Fruit fly (Drosophila melanogaster): ENCODE data around the gene CG4325.

The CG4325 gene

DNA sequence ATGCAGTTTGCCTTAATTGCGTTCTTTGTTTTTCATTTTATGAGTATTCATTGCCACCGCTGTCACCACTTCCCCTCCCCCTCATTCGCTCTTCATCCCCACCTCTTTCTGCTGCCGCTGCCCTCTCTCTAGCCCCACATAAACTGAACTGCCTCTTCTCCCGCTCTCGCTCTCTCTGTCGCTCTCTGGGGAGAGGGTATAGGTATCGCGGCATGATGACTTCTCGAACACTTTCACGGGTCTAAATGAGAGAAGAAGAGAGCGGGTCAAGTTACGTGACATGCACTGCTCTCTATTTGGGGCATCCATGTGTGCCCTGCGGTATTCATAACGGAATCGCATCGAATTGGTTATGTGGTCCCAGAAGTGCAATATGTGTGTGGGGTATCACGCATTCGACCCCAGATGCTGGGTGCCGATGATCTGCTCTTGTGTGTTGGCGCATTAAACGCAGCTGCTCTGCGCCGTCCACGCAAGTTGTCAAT is 40.1 kb upstream of the CG4325 start (continued):
- peak; percentile 34; the same call in 1 of the 2 replicates for TF ChIP-seq CG10321 (GFP tag; IDR thresholded peaks at IDR 0.05)
- peak; percentile 66 for TF ChIP-seq CG6683 (GFP tag; optimal IDR thresholded peaks at IDR 0.05)
- no peak for TF ChIP-seq pfk (GFP tag; optimal IDR thresholded peaks at IDR 0.05)
- peak in 1 of 3 experiments; percentile 70 for TF ChIP-seq lola (GFP tag; optimal IDR thresholded peaks at IDR 0.05)
- peak; percentile 90 for TF ChIP-seq Optix (GFP tag; IDR thresholded peaks at IDR 0.05)
- peak; percentile 68 for TF ChIP-seq E2f2 (GFP tag; IDR thresholded peaks at IDR 0.05)
- peak; percentile 82 for TF ChIP-seq chm (GFP tag; IDR thresholded peaks at IDR 0.05)
- peak; percentile 29 for TF ChIP-seq CG10431 (GFP tag; optimal IDR thresholded peaks at IDR 0.05)
- TF ChIP-seq CG8765 (GFP tag; IDR thresholded peaks at IDR 0.05): peak; percentile 61; the same call in 1 of the 2 replicates
- peak; percentile 77 for TF ChIP-seq NC2β (GFP tag; optimal IDR thresholded peaks at IDR 0.05)
- peak; percentile 84 for TF ChIP-seq Blimp-1 (GFP tag; optimal IDR thresholded peaks at IDR 0.05)
- TF ChIP-seq tin (GFP tag; optimal IDR thresholded peaks at IDR 0.05): peak; percentile 82
- TF ChIP-seq B-H1 (GFP tag; IDR thresholded peaks at IDR 0.05): peak; percentile 79
- no peak for TF ChIP-seq mirr (GFP tag; optimal IDR thresholded peaks at IDR 0.05)
- peak; percentile 87 for TF ChIP-seq H15 (GFP tag; IDR thresholded peaks at IDR 0.05)
- TF ChIP-seq CG2120 (GFP tag; optimal IDR thresholded peaks at IDR 0.05): peak; percentile 77
- TF ChIP-seq aop (GFP tag; IDR thresholded peaks at IDR 0.05): no peak
- peak; percentile 83 to 88 for TF ChIP-seq bsh (GFP tag; optimal IDR thresholded peaks at IDR 0.05)
- peak; percentile 63 for TF ChIP-seq odd (GFP tag; optimal IDR thresholded peaks at IDR 0.05)
- peak; percentile 83 for TF ChIP-seq CG32772 (GFP tag; IDR thresholded peaks at IDR 0.05)
- TF ChIP-seq CG7928 (GFP tag; optimal IDR thresholded peaks at IDR 0.05): peak; percentile 18
- peak; percentile 34 for TF ChIP-seq CG15011 (GFP tag; optimal IDR thresholded peaks at IDR 0.05)
- TF ChIP-seq gsb-n (tag; optimal IDR thresholded peaks at IDR 0.05): peak; percentile 85
- peak; percentile 79 for TF ChIP-seq Fer1 (GFP tag; optimal IDR thresholded peaks at IDR 0.05)
- peak; percentile 84 for TF ChIP-seq Oli (tag; optimal IDR thresholded peaks at IDR 0.05)
- peak; percentile 61 for TF ChIP-seq fd64A (GFP tag; optimal IDR thresholded peaks at IDR 0.05)
- TF ChIP-seq CG15073 (GFP tag; optimal IDR thresholded peaks at IDR 0.05): peak; percentile 37
- TF ChIP-seq CG13775 (GFP tag; optimal IDR thresholded peaks at IDR 0.05): peak; percentile 60
- peak; percentile 77 for TF ChIP-seq CG30403 (GFP tag; optimal IDR thresholded peaks at IDR 0.05)
- no peak for TF ChIP-seq mld (GFP tag; IDR thresholded peaks at IDR 0.05; ENCODE audit: partially characterized antibody)
- peak; percentile 68 for TF ChIP-seq Myb (GFP tag; optimal IDR thresholded peaks at IDR 0.05)
- peak; percentile 79 for TF ChIP-seq gro (GFP tag; optimal IDR thresholded peaks at IDR 0.05)
- TF ChIP-seq CG14710 (tag; optimal IDR thresholded peaks at IDR 0.05): peak; percentile 67
- TF ChIP-seq vnd (GFP tag; IDR thresholded peaks at IDR 0.05; ENCODE audit: partially characterized antibody): 0 out of 3 replicates have a peak, but pooled peaks have one; percentile 16
- TF ChIP-seq ems (GFP tag; optimal IDR thresholded peaks at IDR 0.05): peak; percentile 74
- peak; percentile 84 for TF ChIP-seq gem (tag; optimal IDR thresholded peaks at IDR 0.05)
- TF ChIP-seq Kr (GFP tag; optimal IDR thresholded peaks at IDR 0.05): no peak
- TF ChIP-seq sna (GFP tag; IDR thresholded peaks at IDR 0.05; ENCODE audit: partially characterized antibody): 0 out of 2 replicates have a peak, but pooled peaks have one; percentile 45
- TF ChIP-seq chn (GFP tag; optimal IDR thresholded peaks at IDR 0.05): peak; percentile 89
- peak; percentile 11 for TF ChIP-seq YL-1 (GFP tag; optimal IDR thresholded peaks at IDR 0.05)
- TF ChIP-seq Taf1 (GFP tag; IDR thresholded peaks at IDR 0.05): no peak
- peak; percentile 49 for TF ChIP-seq trem (tag; optimal IDR thresholded peaks at IDR 0.05)
- no peak for TF ChIP-seq hbn (GFP tag; IDR thresholded peaks at IDR 0.05; ENCODE audit: partially characterized antibody)
- TF ChIP-seq NC2α (GFP tag; optimal IDR thresholded peaks at IDR 0.05): peak; percentile 69
- peak; percentile 72 for TF ChIP-seq gsb (GFP tag; IDR thresholded peaks at IDR 0.05)
- TF ChIP-seq gcm2 (GFP tag; optimal IDR thresholded peaks at IDR 0.05): peak; percentile 32
- TF ChIP-seq Sry-δ (GFP tag; optimal IDR thresholded peaks at IDR 0.05): peak; percentile 44
- peak; percentile 85 for TF ChIP-seq kni (GFP tag; optimal IDR thresholded peaks at IDR 0.05)
- TF ChIP-seq CG10366 (GFP tag; IDR thresholded peaks at IDR 0.05): peak; percentile 87
- peak; percentile 64 for TF ChIP-seq CG14965 (GFP tag; optimal IDR thresholded peaks at IDR 0.05; ENCODE audit: borderline replicate concordance)
